Worm (Caenorhabditis elegans): Measurements from ENCODE around the gene pkc-1.

The pkc-1 gene

DNA sequence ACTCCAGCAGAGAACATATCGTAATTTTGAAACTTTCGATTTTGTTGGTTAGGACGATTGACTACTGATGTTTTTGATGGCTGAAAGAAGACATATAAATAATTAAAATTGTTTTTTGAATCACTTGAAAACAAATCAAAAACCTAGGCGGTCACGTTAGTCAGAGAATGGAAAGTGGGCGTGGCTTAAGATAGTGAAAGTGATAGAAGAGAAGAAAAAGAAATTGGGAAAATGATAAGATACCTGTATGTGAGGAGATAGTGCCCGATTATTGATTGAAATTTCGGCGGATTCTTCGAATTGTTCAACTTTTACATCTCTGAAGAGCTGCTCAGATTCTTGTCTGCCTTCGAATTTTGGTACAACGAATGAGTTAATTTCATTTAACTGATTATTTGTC is 20.3 kb downstream of the pkc-1 start:
- TF ChIP-seq ceh-36 (tag; optimal IDR thresholded peaks at IDR 0.05) (no peak), F13C5.2 (tag; optimal IDR thresholded peaks at IDR 0.05) (no peak), hnd-1 (tag; optimal IDR thresholded peaks at IDR 0.05) (no peak), tbx-37 (GFP tag; conservative IDR thresholded peaks at IDR 0.05) (no peak), ama-1 (optimal IDR thresholded peaks at IDR 0.05) (no peak), hmg-4 (GFP tag; optimal IDR thresholded peaks at IDR 0.05) (no peak), pes-1 (GFP tag; IDR thresholded peaks at IDR 0.05) (no peak), tra-4 (tag; optimal IDR thresholded peaks at IDR 0.05) (no peak), ets-7 (tag; optimal IDR thresholded peaks at IDR 0.05) (no peak), hmbx-1 (tag; optimal IDR thresholded peaks at IDR 0.05) (no peak), B0310.2 (tag; optimal IDR thresholded peaks at IDR 0.05) (no peak), scrt-1 (GFP tag; IDR thresholded peaks at IDR 0.05) (no peak), flt-1 (GFP tag; IDR thresholded peaks at IDR 0.05) (no peak), sea-1 (GFP tag; conservative IDR thresholded peaks at IDR 0.05) (no peak), ceh-13 (GFP tag; optimal IDR thresholded peaks at IDR 0.05) (no peak)

DNA sequence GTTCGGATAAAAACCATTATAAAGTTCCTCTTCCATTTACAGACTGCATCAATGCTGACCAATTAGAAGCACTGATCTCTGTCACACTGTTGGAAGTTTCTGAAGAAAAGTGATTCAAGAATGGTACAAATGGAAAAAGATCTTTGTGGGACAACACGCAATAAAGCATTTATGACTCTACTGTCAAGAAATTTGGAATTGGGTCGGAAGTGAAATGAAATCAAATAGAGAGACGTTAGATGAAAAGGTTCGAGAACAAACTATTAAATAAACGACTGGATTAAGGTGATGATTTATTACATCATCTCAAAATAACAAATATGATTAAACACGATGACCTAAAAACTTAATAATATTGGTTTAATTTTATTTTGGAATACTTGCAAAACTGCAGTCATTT is 25.5 kb downstream of the pkc-1 start, which contains the start of gene F57F5.3:
Gene F57F5.3 (minus strand): TSS at position 101 of the 400 bp plus-strand sequence.
- TF ChIP-seq hnd-1 (tag; optimal IDR thresholded peaks at IDR 0.05) (no peak), aly-1 (tag; optimal IDR thresholded peaks at IDR 0.05) (no peak), hmbx-1 (tag; optimal IDR thresholded peaks at IDR 0.05) (no peak), tra-4 (tag; optimal IDR thresholded peaks at IDR 0.05) (no peak), ceh-13 (GFP tag; optimal IDR thresholded peaks at IDR 0.05) (no peak), ceh-36 (tag; optimal IDR thresholded peaks at IDR 0.05) (no peak)

DNA sequence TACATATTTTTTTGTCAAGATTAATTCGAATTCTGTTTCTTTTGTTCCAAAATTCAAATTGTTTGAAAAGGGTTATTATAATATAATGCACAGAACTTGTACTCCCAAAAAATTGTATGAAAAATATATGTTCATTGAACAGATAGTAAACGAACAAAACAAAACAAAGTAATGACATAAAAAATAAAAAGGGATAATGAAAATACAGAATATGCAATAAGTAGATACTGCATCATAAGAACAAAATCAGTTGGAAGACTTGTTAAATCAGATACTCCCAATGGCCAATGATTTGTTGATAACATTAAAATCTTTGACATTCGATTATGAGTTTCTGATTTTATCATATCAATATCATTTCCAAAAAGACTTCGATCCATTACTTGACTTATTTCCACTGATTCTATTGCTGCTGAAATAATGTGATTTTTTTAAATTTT is 27.4 kb downstream of the pkc-1 start:
- no peak for TF ChIP-seq scrt-1 (GFP tag; IDR thresholded peaks at IDR 0.05)
- TF ChIP-seq pes-1 (GFP tag; IDR thresholded peaks at IDR 0.05) = no peak
- TF ChIP-seq sea-1 (GFP tag; conservative IDR thresholded peaks at IDR 0.05) = no peak
- no peak for TF ChIP-seq F13C5.2 (tag; optimal IDR thresholded peaks at IDR 0.05)
- no peak for TF ChIP-seq ama-1 (optimal IDR thresholded peaks at IDR 0.05)
- no peak for TF ChIP-seq ceh-13 (GFP tag; optimal IDR thresholded peaks at IDR 0.05)
- no peak for TF ChIP-seq B0310.2 (tag; optimal IDR thresholded peaks at IDR 0.05)
- no peak for TF ChIP-seq tbx-37 (GFP tag; conservative IDR thresholded peaks at IDR 0.05)
- TF ChIP-seq hmg-4 (GFP tag; optimal IDR thresholded peaks at IDR 0.05) = no peak
- TF ChIP-seq hnd-1 (tag; optimal IDR thresholded peaks at IDR 0.05) = no peak
- TF ChIP-seq ets-7 (tag; optimal IDR thresholded peaks at IDR 0.05) = no peak
- no peak for TF ChIP-seq tra-4 (tag; optimal IDR thresholded peaks at IDR 0.05)
- no peak for TF ChIP-seq tbx-11 (GFP tag; IDR thresholded peaks at IDR 0.05)
- TF ChIP-seq ceh-36 (tag; optimal IDR thresholded peaks at IDR 0.05) = no peak
- TF ChIP-seq aly-1 (tag; optimal IDR thresholded peaks at IDR 0.05) = no peak
- no peak for TF ChIP-seq flt-1 (GFP tag; IDR thresholded peaks at IDR 0.05)

DNA sequence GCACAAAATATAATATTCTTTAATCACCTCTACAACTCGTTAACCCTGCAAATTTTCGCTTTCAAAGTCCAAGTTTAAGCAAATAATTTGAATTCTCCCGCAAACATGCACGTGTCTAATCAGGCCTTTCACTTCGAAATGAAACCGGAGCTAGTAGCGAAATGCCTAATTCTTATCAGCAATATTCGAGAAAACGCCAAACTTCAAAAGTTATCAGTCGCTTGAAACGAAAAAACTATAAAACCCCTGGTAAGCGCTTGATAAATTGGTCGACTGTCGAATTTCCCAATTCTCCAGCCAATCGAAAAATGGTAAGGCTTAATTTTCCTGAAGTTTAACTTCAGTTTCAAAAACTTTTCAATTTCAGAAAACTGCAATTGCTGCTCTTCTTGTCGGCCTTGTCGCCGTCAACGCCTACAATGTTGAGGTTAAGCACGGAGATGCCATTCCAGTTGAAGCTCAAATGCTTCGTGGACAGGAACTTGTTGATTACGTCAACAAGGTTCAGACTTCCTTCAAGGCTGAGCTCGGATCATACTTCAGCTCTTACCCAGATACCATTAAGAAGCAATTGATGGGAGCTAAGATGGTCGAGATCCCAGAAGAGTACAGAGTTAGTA is 29.0 kb downstream of the pkc-1 start, which contains the start of gene cpr-9:
Gene cpr-9 (plus strand): TSS at position 188 of the 620 bp plus-strand sequence.
- TF ChIP-seq tbx-11 (GFP tag; IDR thresholded peaks at IDR 0.05) (no peak), ama-1 (optimal IDR thresholded peaks at IDR 0.05) (no peak), hmbx-1 (tag; optimal IDR thresholded peaks at IDR 0.05) (no peak), ceh-13 (GFP tag; optimal IDR thresholded peaks at IDR 0.05) (no peak), flt-1 (GFP tag; IDR thresholded peaks at IDR 0.05) (no peak), scrt-1 (GFP tag; IDR thresholded peaks at IDR 0.05) (no peak), tra-4 (tag; optimal IDR thresholded peaks at IDR 0.05) (no peak), B0310.2 (tag; optimal IDR thresholded peaks at IDR 0.05) (no peak), sea-1 (GFP tag; conservative IDR thresholded peaks at IDR 0.05) (no peak), ceh-36 (tag; optimal IDR thresholded peaks at IDR 0.05) (no peak), ets-7 (tag; optimal IDR thresholded peaks at IDR 0.05) (no peak), hmg-4 (GFP tag; optimal IDR thresholded peaks at IDR 0.05) (no peak), aly-1 (tag; optimal IDR thresholded peaks at IDR 0.05) (no peak), F13C5.2 (tag; optimal IDR thresholded peaks at IDR 0.05) (no peak), pes-1 (GFP tag; IDR thresholded peaks at IDR 0.05) (no peak), hnd-1 (tag; optimal IDR thresholded peaks at IDR 0.05) (no peak)

DNA sequence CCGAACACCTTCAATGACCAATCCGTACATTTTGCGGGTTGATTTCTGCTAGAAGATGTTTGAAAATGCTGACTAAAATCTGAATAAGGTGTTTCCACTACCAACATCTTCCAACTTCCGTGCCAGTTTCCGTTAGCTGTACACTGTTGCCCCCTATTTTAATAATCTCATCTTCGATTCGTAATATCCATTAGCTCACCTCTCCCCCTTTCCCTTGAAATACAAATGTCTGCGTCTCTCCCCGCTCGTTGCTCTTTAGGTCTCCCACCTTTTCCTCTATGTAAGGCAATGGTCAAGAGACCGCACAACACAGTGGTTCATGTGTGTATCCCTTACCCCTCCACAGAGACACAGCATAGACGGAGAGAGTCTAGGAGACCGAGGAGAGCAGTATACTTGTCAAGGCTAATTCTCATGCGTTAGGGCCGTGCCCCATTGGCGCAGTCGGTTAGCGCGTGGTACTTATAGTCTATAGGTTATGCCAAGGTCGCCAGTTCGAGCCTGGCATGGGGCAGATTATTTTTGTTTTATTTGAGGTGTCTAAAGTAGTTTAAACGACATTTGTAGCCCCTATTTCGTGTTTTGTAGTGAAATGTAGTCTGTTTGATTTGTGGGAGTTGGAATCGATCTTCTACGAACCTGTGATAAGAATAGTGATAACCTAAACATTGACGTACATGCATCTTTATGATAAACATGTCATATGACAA is 30.1 kb downstream of the pkc-1 start, which contains the start of gene gcy-33:
Gene gcy-33 (minus strand): TSS at position 51 of the 710 bp plus-strand sequence.
- TF ChIP-seq ama-1 (optimal IDR thresholded peaks at IDR 0.05) (no peak), B0310.2 (tag; optimal IDR thresholded peaks at IDR 0.05) (peak; percentile 96), tra-4 (tag; optimal IDR thresholded peaks at IDR 0.05) (peak; percentile 93), ceh-36 (tag; optimal IDR thresholded peaks at IDR 0.05) (peak; percentile 97), tbx-37 (GFP tag; conservative IDR thresholded peaks at IDR 0.05) (peak; percentile 98), ets-7 (tag; optimal IDR thresholded peaks at IDR 0.05) (peak; percentile 93), tbx-11 (GFP tag; IDR thresholded peaks at IDR 0.05) (peak; percentile 98), aly-1 (tag; optimal IDR thresholded peaks at IDR 0.05) (peak; percentile 98), F13C5.2 (tag; optimal IDR thresholded peaks at IDR 0.05) (peak; percentile 97), scrt-1 (GFP tag; IDR thresholded peaks at IDR 0.05) (peak; percentile 98), sea-1 (GFP tag; conservative IDR thresholded peaks at IDR 0.05) (peak; percentile 93), hnd-1 (tag; optimal IDR thresholded peaks at IDR 0.05) (peak; percentile 89), hmbx-1 (tag; optimal IDR thresholded peaks at IDR 0.05) (peak; percentile 89), flt-1 (GFP tag; IDR thresholded peaks at IDR 0.05) (peak; percentile 98), hmg-4 (GFP tag; optimal IDR thresholded peaks at IDR 0.05) (peak; percentile 99), pes-1 (GFP tag; IDR thresholded peaks at IDR 0.05) (peak; percentile 98), ceh-13 (GFP tag; optimal IDR thresholded peaks at IDR 0.05) (peak; percentile 94)

DNA sequence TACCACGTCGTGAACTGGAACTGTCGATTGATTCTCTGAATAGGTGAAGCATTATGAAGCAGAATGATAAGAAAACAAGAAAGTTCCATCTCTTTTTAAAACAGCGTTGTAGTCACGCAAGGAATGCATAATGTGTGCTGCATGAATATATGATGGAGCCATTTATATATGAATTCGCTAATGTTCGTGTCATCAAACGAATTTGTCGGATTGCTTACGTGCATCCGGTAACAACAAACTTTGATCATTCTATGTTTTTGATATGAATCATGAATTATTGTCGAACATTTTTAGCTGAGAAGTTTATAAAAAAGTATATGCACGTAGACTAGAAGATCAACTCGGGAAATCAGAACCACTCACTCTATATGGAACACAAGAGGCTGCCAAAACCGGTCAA is 34.6 kb downstream of the pkc-1 start:
- TF ChIP-seq hmg-4 (GFP tag; optimal IDR thresholded peaks at IDR 0.05) = no peak
- TF ChIP-seq tbx-37 (GFP tag; conservative IDR thresholded peaks at IDR 0.05) = no peak
- no peak for TF ChIP-seq hmbx-1 (tag; optimal IDR thresholded peaks at IDR 0.05)
- no peak for TF ChIP-seq ets-7 (tag; optimal IDR thresholded peaks at IDR 0.05)
- TF ChIP-seq ceh-36 (tag; optimal IDR thresholded peaks at IDR 0.05) = no peak
- no peak for TF ChIP-seq ama-1 (optimal IDR thresholded peaks at IDR 0.05)
- TF ChIP-seq tbx-11 (GFP tag; IDR thresholded peaks at IDR 0.05) = no peak
- TF ChIP-seq B0310.2 (tag; optimal IDR thresholded peaks at IDR 0.05) = no peak

Data from whole organism, early embryonic.